Fruit fly (Drosophila melanogaster) whole organism, embryonic: ENCODE results near the gene Ten-m.

Source experiments
- ATbp ChIP-seq: fragments of 200-800 bp; sonication (Bioruptor generic); optimal IDR thresholded peaks from 2 replicates; lab custom pipeline; 2017; ENCODE audit warnings: missing biosample characterization, mild to moderate bottlenecking, missing genetic modification characterization, missing genetic modification reagents
- CG10462 ChIP-seq: fragments of 200-800 bp; sonication (Bioruptor generic); optimal IDR thresholded peaks from 2 replicates; lab custom pipeline; 2016; ENCODE audit warnings: missing biosample characterization, missing genetic modification characterization
- CG11398 ChIP-seq: fragments of 200-800 bp; sonication (Bioruptor generic); optimal IDR thresholded peaks from 2 replicates; lab custom pipeline; 2016; ENCODE audit warnings: missing biosample characterization, missing genetic modification characterization
- CG12236 ChIP-seq: fragments of 200-800 bp; sonication (Bioruptor generic); optimal IDR thresholded peaks from 2 replicates; lab custom pipeline; 2016; ENCODE audit warnings: missing biosample characterization, missing genetic modification characterization
- CG12942 ChIP-seq: fragments of 200-800 bp; sonication (Bioruptor generic); optimal IDR thresholded peaks from 3 replicates; lab custom pipeline; 2016; ENCODE audit warnings: missing biosample characterization, missing genetic modification characterization
- CG14441 ChIP-seq: fragments of 200-800 bp; sonication (Bioruptor generic); IDR thresholded peaks from 2 replicates; pipeline ENCODE4 v1.3.6; 2022; ENCODE audit warnings: missing biosample characterization, missing genetic modification characterization
- CG1832 ChIP-seq: fragments of 200-800 bp; sonication (Bioruptor generic); optimal IDR thresholded peaks from 2 replicates; lab custom pipeline; 2017; ENCODE audit warnings: missing biosample characterization, mild to moderate bottlenecking, missing genetic modification characterization, inconsistent platforms
- CG18476 ChIP-seq: fragments of 200-800 bp; sonication (Bioruptor generic); optimal IDR thresholded peaks from 2 replicates; lab custom pipeline; 2016; ENCODE audit warnings: missing biosample characterization, mild to moderate bottlenecking, missing genetic modification characterization
- CG2889 ChIP-seq: fragments of 200-800 bp; sonication (Bioruptor generic); IDR thresholded peaks from 3 replicates; pipeline ENCODE4 v1.3.6; 2022; ENCODE audit warnings: missing biosample characterization, missing genetic modification characterization
- CG31224 ChIP-seq: fragments of 200-800 bp; sonication (Bioruptor generic); IDR thresholded peaks from 2 replicates; pipeline ENCODE4 v1.3.6; 2022; ENCODE audit warnings: missing biosample characterization, missing genetic modification characterization
- CG31441 ChIP-seq: fragments of 200-800 bp; sonication (Bioruptor generic); IDR thresholded peaks from 2 replicates; pipeline ENCODE4 v1.3.6; 2022; ENCODE audit warnings: missing biosample characterization, missing genetic modification characterization
- CG32772 ChIP-seq: fragments of 200-800 bp; sonication (Bioruptor generic); IDR thresholded peaks from 2 replicates; pipeline ENCODE4 v1.3.6; 2022; ENCODE audit warnings: missing biosample characterization, missing genetic modification characterization
- CG34224 ChIP-seq: fragments of 200-800 bp; sonication (Bioruptor generic); IDR thresholded peaks from 3 replicates; pipeline ENCODE4 v1.3.6; 2022; ENCODE audit warnings: missing biosample characterization, missing genetic modification characterization; ENCODE audit not compliant: partially characterized antibody
- CG34376 ChIP-seq: fragments of 200-800 bp; sonication (Bioruptor generic); optimal IDR thresholded peaks from 2 replicates; lab custom pipeline; 2018; ENCODE audit warnings: missing biosample characterization, mild to moderate bottlenecking, missing genetic modification characterization
- CG4404 ChIP-seq: fragments of 200-800 bp; sonication (Bioruptor generic); IDR thresholded peaks from 2 replicates; pipeline ENCODE4 v1.3.6; 2022; ENCODE audit warnings: missing biosample characterization, missing genetic modification characterization
- CG8290 ChIP-seq, 3 experiments: fragments of 200-800 bp; sonication (Bioruptor generic); optimal IDR thresholded peaks; 2 replicates each; lab custom pipeline; 2016 to 2019; ENCODE audit warnings: missing biosample characterization in 3 of 3, missing genetic modification characterization in 3 of 3, mild to moderate bottlenecking in 2 of 3, moderate library complexity in 1 of 3
- CG8478 ChIP-seq: fragments of >200 bp; optimal IDR thresholded peaks from 2 replicates; lab custom pipeline; 2018
- CoRest ChIP-seq: fragments of 200-800 bp; sonication (Bioruptor generic); optimal IDR thresholded peaks from 3 replicates; lab custom pipeline; 2018; ENCODE audit warnings: missing biosample characterization, mild to moderate bottlenecking, missing genetic modification characterization, moderate library complexity
- CrebB ChIP-seq: fragments of 200-800 bp; sonication (Bioruptor generic); optimal IDR thresholded peaks from 3 replicates; lab custom pipeline; 2018; ENCODE audit warnings: missing biosample characterization, mild to moderate bottlenecking, missing genetic modification characterization
- D19B ChIP-seq: fragments of 200-800 bp; sonication (Bioruptor generic); optimal IDR thresholded peaks from 2 replicates; lab custom pipeline; 2017; ENCODE audit warnings: missing biosample characterization, mild to moderate bottlenecking, missing genetic modification characterization
- Dfd ChIP-seq, 2 experiments: fragments of >200 bp; optimal IDR thresholded peaks; 2 replicates each; lab custom pipeline; 2017; ENCODE audit warnings: missing biosample characterization in 2 of 2, missing genetic modification characterization in 2 of 2
- Dll ChIP-seq: fragments of 200-800 bp; sonication (Bioruptor generic); IDR thresholded peaks from 4 replicates; pipeline ENCODE4 v1.3.6; 2022; ENCODE audit warnings: missing biosample characterization, missing genetic modification characterization; ENCODE audit not compliant: partially characterized antibody
- Drgx ChIP-seq: fragments of 200-800 bp; sonication (Bioruptor generic); IDR thresholded peaks from 2 replicates; pipeline ENCODE4 v1.3.6; 2022; ENCODE audit warnings: missing biosample characterization, missing genetic modification characterization
- Ets65A ChIP-seq: fragments of 200-800 bp; sonication (Bioruptor generic); peaks from one replicate; lab custom pipeline; 2016; ENCODE audit warnings: missing biosample characterization, missing genetic modification characterization
- Fer1 ChIP-seq: fragments of 200-800 bp; sonication (Bioruptor generic); optimal IDR thresholded peaks from 2 replicates; lab custom pipeline; 2017; ENCODE audit warnings: missing biosample characterization, mild to moderate bottlenecking, missing genetic modification characterization
- HLH4C ChIP-seq: fragments of 200-800 bp; sonication (Bioruptor generic); IDR thresholded peaks from 3 replicates; pipeline ENCODE4 v1.3.6; 2022; ENCODE audit warnings: missing biosample characterization, missing genetic modification characterization; ENCODE audit not compliant: partially characterized antibody
- Mad ChIP-seq: fragments of 200-800 bp; sonication (Bioruptor generic); optimal IDR thresholded peaks from 2 replicates; lab custom pipeline; 2016; ENCODE audit warnings: missing biosample characterization, missing genetic modification characterization
- Med ChIP-seq: fragments of 200-800 bp; sonication (Bioruptor generic); peaks from one replicate; lab custom pipeline; 2016; ENCODE audit warnings: missing biosample characterization, missing genetic modification characterization, mild to moderate bottlenecking, inconsistent platforms, moderate library complexity
- NfI ChIP-seq: fragments of 200-800 bp; sonication (Bioruptor generic); optimal IDR thresholded peaks from 3 replicates; lab custom pipeline; 2018; ENCODE audit warnings: missing biosample characterization, mild to moderate bottlenecking, missing genetic modification characterization, moderate library complexity
- Rx ChIP-seq: fragments of 200-800 bp; sonication (Bioruptor generic); IDR thresholded peaks from 2 replicates; pipeline ENCODE4 v1.3.6; 2022; ENCODE audit warnings: missing biosample characterization, missing genetic modification characterization
- Scr ChIP-seq: fragments of 200-800 bp; sonication (Bioruptor generic); IDR thresholded peaks from 2 replicates; pipeline ENCODE4 v1.3.6; 2022; ENCODE audit warnings: missing biosample characterization, missing genetic modification characterization; ENCODE audit not compliant: partially characterized antibody
- Trl ChIP-seq, 3 experiments: fragments of >200 bp in 2 of 3; fragments of 200-800 bp in 1 of 3; sonication (Bioruptor generic) in 1 of 3; optimal IDR thresholded peaks; 2 replicates in 1 of 3; 3 replicates in 2 of 3; lab custom pipeline; 2016 to 2017; ENCODE audit warnings: missing biosample characterization in 1 of 3, missing genetic modification characterization in 1 of 3
- Vsx1 ChIP-seq: fragments of 200-800 bp; sonication (Bioruptor generic); optimal IDR thresholded peaks from 2 replicates; lab custom pipeline; 2017; ENCODE audit warnings: missing biosample characterization, mild to moderate bottlenecking, missing genetic modification characterization, missing genetic modification reagents
- bigmax ChIP-seq: fragments of 200-800 bp; sonication (Bioruptor generic); optimal IDR thresholded peaks from 2 replicates; lab custom pipeline; 2018; ENCODE audit warnings: missing biosample characterization, mild to moderate bottlenecking, missing genetic modification characterization
- cg ChIP-seq: fragments of 200-800 bp; sonication (Bioruptor generic); optimal IDR thresholded peaks from 3 replicates; lab custom pipeline; 2019; ENCODE audit warnings: missing biosample characterization, mild to moderate bottlenecking, missing genetic modification characterization, moderate library complexity
- crol ChIP-seq: fragments of 200-800 bp; sonication (Bioruptor generic); IDR thresholded peaks from 2 replicates; pipeline ENCODE4 v1.3.6; 2022; ENCODE audit warnings: missing biosample characterization, missing genetic modification characterization
- disco-r ChIP-seq: fragments of 200-800 bp; sonication (Bioruptor generic); optimal IDR thresholded peaks from 2 replicates; lab custom pipeline; 2016; ENCODE audit warnings: missing biosample characterization, missing genetic modification characterization
- gce ChIP-seq: fragments of 200-800 bp; sonication (Bioruptor generic); IDR thresholded peaks from 3 replicates; pipeline ENCODE4 v1.3.6; 2022; ENCODE audit warnings: missing biosample characterization, missing genetic modification characterization
- gro ChIP-seq: fragments of 200-800 bp; sonication (Bioruptor generic); optimal IDR thresholded peaks from 2 replicates; lab custom pipeline; 2016; ENCODE audit warnings: missing biosample characterization, missing genetic modification characterization
- lilli ChIP-seq: fragments of 200-800 bp; sonication (Bioruptor generic); optimal IDR thresholded peaks from 3 replicates; lab custom pipeline; 2016; ENCODE audit warnings: missing biosample characterization, missing genetic modification characterization
- nmo ChIP-seq: fragments of 200-800 bp; sonication (Bioruptor generic); optimal IDR thresholded peaks from 2 replicates; lab custom pipeline; 2018; ENCODE audit warnings: missing biosample characterization, mild to moderate bottlenecking, missing genetic modification characterization, moderate library complexity
- oc ChIP-seq: fragments of 200-800 bp; sonication (Bioruptor generic); optimal IDR thresholded peaks from 2 replicates; lab custom pipeline; 2018; ENCODE audit warnings: missing biosample characterization, mild to moderate bottlenecking, missing genetic modification characterization, moderate library complexity
- rib ChIP-seq: fragments of 200-800 bp; sonication (Bioruptor generic); IDR thresholded peaks from 2 replicates; pipeline ENCODE4 v1.3.6; 2022; ENCODE audit warnings: missing biosample characterization, missing genetic modification characterization
- schlank ChIP-seq: fragments of 200-800 bp; sonication (Bioruptor generic); optimal IDR thresholded peaks from 2 replicates; lab custom pipeline; 2018; ENCODE audit warnings: missing biosample characterization, mild to moderate bottlenecking, missing genetic modification characterization
- sens ChIP-seq: fragments of 200-800 bp; sonication (Bioruptor generic); peaks from one replicate; lab custom pipeline; 2016; ENCODE audit warnings: missing biosample characterization, missing genetic modification characterization
- slbo ChIP-seq: fragments of 200-800 bp; sonication (Bioruptor generic); IDR thresholded peaks from 2 replicates; pipeline ENCODE4 v1.3.6; 2022; ENCODE audit warnings: missing biosample characterization, missing genetic modification characterization
- unc-4 ChIP-seq: fragments of 200-800 bp; sonication (Bioruptor generic); IDR thresholded peaks from 2 replicates; pipeline ENCODE4 v1.3.6; 2022; ENCODE audit warnings: missing biosample characterization, missing genetic modification characterization; ENCODE audit not compliant: partially characterized antibody
- zen2 ChIP-seq: fragments of 200-800 bp; sonication (Bioruptor generic); IDR thresholded peaks from 3 replicates; pipeline ENCODE4 v1.3.6; 2022; ENCODE audit warnings: missing biosample characterization, missing genetic modification characterization; ENCODE audit not compliant: partially characterized antibody
- zfh2 ChIP-seq: fragments of 200-800 bp; sonication (Bioruptor generic); optimal IDR thresholded peaks from 2 replicates; lab custom pipeline; 2016; ENCODE audit warnings: missing biosample characterization, missing genetic modification characterization

Ten-m gene

DNA sequence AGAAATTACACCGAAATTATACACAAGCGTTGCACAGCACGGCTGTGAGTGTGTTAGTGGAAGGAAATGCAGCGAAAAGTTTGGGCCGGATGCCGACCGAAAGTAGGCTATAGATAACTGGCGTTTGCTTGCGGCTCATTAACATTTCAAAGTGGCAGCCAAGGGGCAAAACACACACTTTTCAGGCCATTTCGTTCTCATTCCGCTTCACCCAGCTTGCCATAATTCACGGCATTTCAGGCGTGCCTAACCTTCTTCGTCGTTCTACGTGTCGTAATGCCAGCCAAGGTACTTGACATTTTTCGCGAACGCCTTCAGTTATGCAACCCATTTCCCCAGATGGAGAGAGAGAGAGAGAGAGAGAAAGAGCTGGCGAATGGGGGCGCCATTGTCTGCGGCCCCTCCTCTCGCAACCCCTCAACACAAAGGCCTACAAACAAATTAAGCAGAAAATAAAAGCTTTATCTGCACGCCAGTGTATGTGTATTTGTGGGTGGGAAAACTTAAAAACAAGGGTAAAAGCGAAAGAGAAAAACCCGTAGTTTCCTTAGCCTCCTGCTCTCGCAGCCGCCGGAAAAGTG lies 61.0 kb downstream of the Ten-m start:
- no peak for TF ChIP-seq Dfd (GFP tag; optimal IDR thresholded peaks at IDR 0.05; lab: Kevin White, UChicago)
- TF ChIP-seq Ets65A (GFP tag; lab: Kevin White, UChicago) = peak; percentile 23
- no peak for TF ChIP-seq Vsx1 (GFP tag; lab: Kevin White, UChicago)
- no peak for TF ChIP-seq oc
- no peak for TF ChIP-seq CG12942 (GFP tag; lab: Kevin White, UChicago)
- no peak for TF ChIP-seq zfh2 (GFP tag; lab: Kevin White, UChicago)
- TF ChIP-seq CG4404 = no peak
- peak; percentile 23 to 25 for TF ChIP-seq Trl (optimal IDR thresholded peaks at IDR 0.05; lab: Kevin White, UChicago)
- no peak for TF ChIP-seq Trl (GFP tag; optimal IDR thresholded peaks at IDR 0.05; lab: Kevin White, UChicago)
- TF ChIP-seq CG12236 (GFP tag; lab: Kevin White, UChicago) = no peak
- peak; percentile 50 for TF ChIP-seq CG1832
- no peak for TF ChIP-seq CG11398 (GFP tag; lab: Kevin White, UChicago)
- no peak for TF ChIP-seq sens (GFP tag; lab: Kevin White, UChicago)
- no peak for TF ChIP-seq CG8290 (GFP tag; optimal IDR thresholded peaks at IDR 0.05; lab: Kevin White, UChicago)
- peak in 1 of 2 experiments; percentile 17 for TF ChIP-seq CG8290 (tag; optimal IDR thresholded peaks at IDR 0.05; lab: Kevin White, UChicago)
- TF ChIP-seq Dll = no peak
- no peak for TF ChIP-seq CG14441
- TF ChIP-seq gce (GFP tag; lab: Robert Waterston, UW) = no peak
- TF ChIP-seq crol = peak; percentile 56
- no peak for TF ChIP-seq nmo
- TF ChIP-seq CG8478 (lab: Kevin White, UChicago) = peak; percentile 81
- no peak for TF ChIP-seq gro (GFP tag; lab: Kevin White, UChicago)
- TF ChIP-seq lilli (GFP tag; lab: Kevin White, UChicago) = no peak
- TF ChIP-seq D19B (GFP tag; lab: Kevin White, UChicago) = no peak
- TF ChIP-seq Rx (GFP tag; lab: Robert Waterston, UW) = no peak
- no peak for TF ChIP-seq CrebB (tag; lab: Kevin White, UChicago)
- no peak for TF ChIP-seq CG2889 (GFP tag; lab: Robert Waterston, UW)
- no peak for TF ChIP-seq CG34376 (GFP tag; lab: Kevin White, UChicago)
- no peak for TF ChIP-seq CG18476 (GFP tag; lab: Kevin White, UChicago)
- TF ChIP-seq Drgx (GFP tag; lab: Robert Waterston, UW) = no peak
- TF ChIP-seq CG34224 (GFP tag; lab: Robert Waterston, UW) = 0 out of 3 replicates have a peak, but pooled peaks have one; percentile 27
- no peak for TF ChIP-seq zen2
- TF ChIP-seq disco-r = no peak
- TF ChIP-seq Med (GFP tag; lab: Kevin White, UChicago) = peak; percentile 43
- TF ChIP-seq cg = peak; percentile 31
- TF ChIP-seq Fer1 (GFP tag; lab: Kevin White, UChicago) = no peak
- TF ChIP-seq CG31441 (GFP tag; lab: Robert Waterston, UW) = no peak
- no peak for TF ChIP-seq bigmax (GFP tag; lab: Kevin White, UChicago)
- no peak for TF ChIP-seq Scr (GFP tag; lab: Robert Waterston, UW)
- TF ChIP-seq slbo (GFP tag; lab: Robert Waterston, UW) = no peak
- TF ChIP-seq ATbp (GFP tag; lab: Kevin White, UChicago) = no peak
- no peak for TF ChIP-seq CG32772 (GFP tag; lab: Robert Waterston, UW)
- no peak for TF ChIP-seq unc-4 (GFP tag; lab: Robert Waterston, UW)

DNA sequence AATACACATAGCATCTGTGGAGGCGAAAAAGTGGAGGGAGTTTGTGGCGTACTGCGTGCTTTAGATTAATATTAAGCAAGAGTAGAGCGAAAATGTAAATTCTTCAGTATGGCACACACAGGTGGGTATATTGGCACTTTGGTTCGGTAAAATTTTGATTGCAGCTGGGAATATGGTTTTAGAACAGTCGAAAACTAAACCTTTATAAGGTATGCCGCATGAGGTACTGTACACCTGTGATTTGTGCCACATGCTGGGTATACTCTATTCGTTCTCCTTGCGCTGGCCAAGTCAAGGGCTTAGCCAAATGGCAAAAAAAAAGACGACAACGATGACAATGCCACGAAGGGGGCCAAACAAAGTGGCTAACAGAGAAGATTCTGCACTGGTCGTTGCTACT lies 65.1 kb downstream of the Ten-m start:
- no peak for TF ChIP-seq HLH4C
- TF ChIP-seq CG31224 = no peak
- no peak for TF ChIP-seq rib (GFP tag; lab: Robert Waterston, UW)
- TF ChIP-seq Med (GFP tag; lab: Kevin White, UChicago) = peak; percentile 10
- TF ChIP-seq NfI (GFP tag; lab: Kevin White, UChicago) = no peak
- TF ChIP-seq Mad = no peak
- no peak for TF ChIP-seq CG10462
- no peak for TF ChIP-seq schlank (tag; lab: Kevin White, UChicago)
- no peak for TF ChIP-seq CoRest (tag; lab: Kevin White, UChicago)
